Worm (Caenorhabditis elegans): ENCODE data around the gene tbx-40.

DNA sequence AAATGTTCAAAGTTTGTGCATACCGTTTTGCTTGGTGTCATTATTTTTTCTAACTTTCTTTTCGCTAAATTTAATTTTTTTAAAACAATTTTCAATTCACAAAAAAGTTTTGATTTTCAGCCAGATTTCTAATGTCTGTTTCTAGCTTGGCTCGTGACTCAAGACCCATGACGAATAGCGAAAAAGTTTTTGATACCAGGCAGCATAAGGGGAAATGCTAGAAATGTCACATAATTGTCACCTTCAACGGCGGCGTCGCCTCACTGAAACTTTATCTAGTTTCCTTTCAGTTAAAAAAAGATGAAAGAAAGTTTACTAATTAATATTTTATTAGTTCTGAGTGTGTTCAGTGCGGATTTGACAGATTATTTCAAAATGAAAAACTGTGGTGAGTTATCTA lies 8.8 kb upstream of the tbx-40 start, which contains the start of gene irld-59:
- no peak for TF ChIP-seq ztf-29 (GFP tag; IDR thresholded peaks at IDR 0.05)
- TF ChIP-seq ztf-23 (GFP tag; IDR thresholded peaks at IDR 0.05), result no peak
- no peak for TF ChIP-seq klf-2 (GFP tag; conservative IDR thresholded peaks at IDR 0.05)

Data from whole organism, midembryonic.